Fruit fly (Drosophila melanogaster) whole organism, embryonic: ENCODE measurements around the gene CG7985.

Experiments used
- B-H2 ChIP-seq: fragments of 200-800 bp; sonication (Bioruptor generic); optimal IDR thresholded peaks from 2 replicates; lab custom pipeline; 2018; ENCODE audit warnings: missing biosample characterization, mild to moderate bottlenecking, missing genetic modification characterization
- CG10147 ChIP-seq: fragments of 200-800 bp; sonication (Bioruptor generic); optimal IDR thresholded peaks from 2 replicates; lab custom pipeline; 2019; ENCODE audit warnings: missing biosample characterization, mild to moderate bottlenecking, missing genetic modification characterization, moderate library complexity
- CG11723 ChIP-seq: fragments of 200-800 bp; sonication (Bioruptor generic); optimal IDR thresholded peaks from 2 replicates; lab custom pipeline; 2017; ENCODE audit warnings: missing biosample characterization, mild to moderate bottlenecking, missing genetic modification characterization
- CG13287 ChIP-seq: fragments of 200-800 bp; sonication (Bioruptor generic); IDR thresholded peaks from 2 replicates; pipeline ENCODE4 v1.3.6; 2022; ENCODE audit warnings: missing biosample characterization, missing genetic modification characterization; ENCODE audit not compliant: partially characterized antibody
- CG15601 ChIP-seq: fragments of 200-800 bp; sonication (Bioruptor generic); optimal IDR thresholded peaks from 3 replicates; lab custom pipeline; 2019; ENCODE audit warnings: missing biosample characterization, mild to moderate bottlenecking, missing genetic modification characterization, moderate library complexity
- CG1647 ChIP-seq: fragments of 200-800 bp; sonication (Bioruptor generic); optimal IDR thresholded peaks from 3 replicates; lab custom pipeline; 2016; ENCODE audit warnings: missing biosample characterization, missing genetic modification characterization
- CG17802 ChIP-seq: fragments of 200-800 bp; sonication (Bioruptor generic); optimal IDR thresholded peaks from 2 replicates; lab custom pipeline; 2018; ENCODE audit warnings: missing biosample characterization, mild to moderate bottlenecking, missing genetic modification characterization, moderate library complexity
- CG17912 ChIP-seq: fragments of 200-800 bp; sonication (Bioruptor generic); optimal IDR thresholded peaks from 2 replicates; lab custom pipeline; 2018; ENCODE audit warnings: missing biosample characterization, mild to moderate bottlenecking, missing genetic modification characterization
- CG18476 ChIP-seq: fragments of 200-800 bp; sonication (Bioruptor generic); optimal IDR thresholded peaks from 2 replicates; lab custom pipeline; 2016; ENCODE audit warnings: missing biosample characterization, mild to moderate bottlenecking, missing genetic modification characterization
- CG2199 ChIP-seq: fragments of 200-800 bp; sonication (Bioruptor generic); IDR thresholded peaks from 3 replicates; pipeline ENCODE4 v1.3.6; 2022; ENCODE audit warnings: missing biosample characterization, missing genetic modification characterization
- CG32772 ChIP-seq: fragments of 200-800 bp; sonication (Bioruptor generic); IDR thresholded peaks from 2 replicates; pipeline ENCODE4 v1.3.6; 2022; ENCODE audit warnings: missing biosample characterization, missing genetic modification characterization
- CG4282 ChIP-seq: fragments of 200-800 bp; sonication (Bioruptor generic); optimal IDR thresholded peaks from 2 replicates; lab custom pipeline; 2016; ENCODE audit warnings: missing biosample characterization, missing genetic modification characterization
- CG5180 ChIP-seq: fragments of 200-800 bp; sonication (Bioruptor generic); optimal IDR thresholded peaks from 3 replicates; lab custom pipeline; 2017; ENCODE audit warnings: missing biosample characterization, missing genetic modification characterization, mild to moderate bottlenecking, moderate library complexity, missing genetic modification reagents
- CG7271 ChIP-seq: fragments of 200-800 bp; sonication (Bioruptor generic); optimal IDR thresholded peaks from 2 replicates; lab custom pipeline; 2018; ENCODE audit warnings: missing biosample characterization, mild to moderate bottlenecking, missing genetic modification characterization, moderate library complexity
- CG7745 ChIP-seq: fragments of 200-800 bp; sonication (Bioruptor generic); optimal IDR thresholded peaks from 2 replicates; lab custom pipeline; 2018; ENCODE audit warnings: missing biosample characterization, mild to moderate bottlenecking, missing genetic modification characterization, moderate library complexity
- D ChIP-seq, 2 experiments: fragments of 200-800 bp in 1 of 2; fragments of >200 bp in 1 of 2; sonication (Bioruptor generic) in 1 of 2; optimal IDR thresholded peaks; 2 replicates in 1 of 2; 3 replicates in 1 of 2; lab custom pipeline; 2017; ENCODE audit warnings: mild to moderate bottlenecking in 1 of 2, missing biosample characterization in 1 of 2, missing genetic modification characterization in 1 of 2, missing genetic modification reagents in 1 of 2
- Dfd ChIP-seq, 2 experiments: fragments of >200 bp; optimal IDR thresholded peaks; 2 replicates each; lab custom pipeline; 2017; ENCODE audit warnings: missing biosample characterization in 2 of 2, missing genetic modification characterization in 2 of 2
- Dll ChIP-seq: fragments of 200-800 bp; sonication (Bioruptor generic); IDR thresholded peaks from 4 replicates; pipeline ENCODE4 v1.3.6; 2022; ENCODE audit warnings: missing biosample characterization, missing genetic modification characterization; ENCODE audit not compliant: partially characterized antibody
- ERR ChIP-seq: fragments of 200-800 bp; sonication (Bioruptor generic); optimal IDR thresholded peaks from 2 replicates; lab custom pipeline; 2016; ENCODE audit warnings: missing biosample characterization, missing genetic modification characterization
- Ets65A ChIP-seq: fragments of 200-800 bp; sonication (Bioruptor generic); peaks from one replicate; lab custom pipeline; 2016; ENCODE audit warnings: missing biosample characterization, missing genetic modification characterization
- HHEX ChIP-seq: fragments of 200-800 bp; sonication (Bioruptor generic); optimal IDR thresholded peaks from 3 replicates; lab custom pipeline; 2017; ENCODE audit warnings: missing biosample characterization, mild to moderate bottlenecking, missing genetic modification characterization, missing genetic modification reagents
- HLH3B ChIP-seq: fragments of 200-800 bp; sonication (Bioruptor generic); IDR thresholded peaks from 2 replicates; pipeline ENCODE4 v1.3.6; 2022; ENCODE audit warnings: missing biosample characterization, missing genetic modification characterization
- HLHmδ ChIP-seq: fragments of 200-800 bp; sonication (Bioruptor generic); optimal IDR thresholded peaks from 2 replicates; lab custom pipeline; 2018; ENCODE audit warnings: missing biosample characterization, mild to moderate bottlenecking, missing genetic modification characterization, moderate library complexity
- Nf-YA ChIP-seq: fragments of 200-800 bp; sonication (Bioruptor generic); IDR thresholded peaks from 2 replicates; pipeline ENCODE4 v1.3.6; 2022; ENCODE audit warnings: missing biosample characterization, missing genetic modification characterization
- Nf-YB ChIP-seq: fragments of 200-800 bp; sonication (Bioruptor generic); optimal IDR thresholded peaks from 3 replicates; lab custom pipeline; 2019; ENCODE audit warnings: missing biosample characterization, mild to moderate bottlenecking, missing genetic modification characterization, moderate library complexity
- Ravus ChIP-seq: fragments of 200-800 bp; sonication (Bioruptor generic); IDR thresholded peaks from 2 replicates; pipeline ENCODE4 v1.3.6; 2022; ENCODE audit warnings: missing biosample characterization, missing genetic modification characterization
- Scr ChIP-seq: fragments of 200-800 bp; sonication (Bioruptor generic); IDR thresholded peaks from 2 replicates; pipeline ENCODE4 v1.3.6; 2022; ENCODE audit warnings: missing biosample characterization, missing genetic modification characterization; ENCODE audit not compliant: partially characterized antibody
- bbx ChIP-seq: fragments of 200-800 bp; sonication (Bioruptor generic); IDR thresholded peaks from 2 replicates; pipeline ENCODE4 v1.3.6; 2022; ENCODE audit warnings: missing biosample characterization, missing genetic modification characterization; ENCODE audit not compliant: partially characterized antibody
- bcd ChIP-seq: fragments of 200-800 bp; sonication (Bioruptor generic); optimal IDR thresholded peaks from 2 replicates; lab custom pipeline; 2017; ENCODE audit warnings: missing biosample characterization, mild to moderate bottlenecking, missing genetic modification characterization
- cg ChIP-seq: fragments of 200-800 bp; sonication (Bioruptor generic); optimal IDR thresholded peaks from 3 replicates; lab custom pipeline; 2019; ENCODE audit warnings: missing biosample characterization, mild to moderate bottlenecking, missing genetic modification characterization, moderate library complexity
- chn ChIP-seq: fragments of 200-800 bp; sonication (Bioruptor generic); optimal IDR thresholded peaks from 2 replicates; lab custom pipeline; 2016; ENCODE audit warnings: missing biosample characterization, missing genetic modification characterization
- dimm ChIP-seq: fragments of 200-800 bp; sonication (Bioruptor generic); IDR thresholded peaks from 2 replicates; pipeline ENCODE4 v1.3.6; 2022; ENCODE audit warnings: missing biosample characterization, missing genetic modification characterization
- gcm ChIP-seq: fragments of 200-800 bp; sonication (Bioruptor generic); optimal IDR thresholded peaks from 2 replicates; lab custom pipeline; 2019; ENCODE audit warnings: missing biosample characterization, mild to moderate bottlenecking, missing genetic modification characterization, moderate library complexity
- gsb ChIP-seq: fragments of 200-800 bp; sonication (Bioruptor generic); IDR thresholded peaks from 2 replicates; pipeline ENCODE4 v1.3.6; 2022; ENCODE audit warnings: missing biosample characterization, missing genetic modification characterization
- ham ChIP-seq: fragments of 200-800 bp; sonication (Bioruptor generic); IDR thresholded peaks from 2 replicates; pipeline ENCODE4 v1.3.6; 2022; ENCODE audit warnings: missing biosample characterization, missing genetic modification characterization
- hbn ChIP-seq: fragments of 200-800 bp; sonication (Bioruptor generic); IDR thresholded peaks from 2 replicates; pipeline ENCODE4 v1.3.6; 2022; ENCODE audit warnings: missing biosample characterization, missing genetic modification characterization; ENCODE audit not compliant: partially characterized antibody
- insv ChIP-seq, 2 experiments: fragments of 200-800 bp; sonication (Bioruptor generic); optimal IDR thresholded peaks; 3 replicates each; lab custom pipeline; 2016 to 2018; ENCODE audit warnings: missing biosample characterization in 2 of 2, missing genetic modification characterization in 2 of 2
- nerfin-1 ChIP-seq: fragments of 200-800 bp; sonication (Bioruptor generic); optimal IDR thresholded peaks from 3 replicates; lab custom pipeline; 2019; ENCODE audit warnings: missing biosample characterization, mild to moderate bottlenecking, missing genetic modification characterization, moderate library complexity
- otp ChIP-seq: fragments of 200-800 bp; sonication (Bioruptor generic); IDR thresholded peaks from 3 replicates; pipeline ENCODE4, ENCODE4 v1.3.6; 2022; ENCODE audit warnings: missing biosample characterization, missing genetic modification characterization
- phol ChIP-seq: fragments of 200-800 bp; sonication (Bioruptor generic); optimal IDR thresholded peaks from 3 replicates; lab custom pipeline; 2018; ENCODE audit warnings: missing biosample characterization, mild to moderate bottlenecking, missing genetic modification characterization, moderate library complexity
- pros ChIP-seq: fragments of 200-800 bp; sonication (Bioruptor generic); optimal IDR thresholded peaks from 3 replicates; lab custom pipeline; 2019; ENCODE audit warnings: missing biosample characterization, mild to moderate bottlenecking, missing genetic modification characterization, moderate library complexity
- sens ChIP-seq: fragments of 200-800 bp; sonication (Bioruptor generic); peaks from one replicate; lab custom pipeline; 2016; ENCODE audit warnings: missing biosample characterization, missing genetic modification characterization
- tll ChIP-seq, 2 experiments: fragments of 200-800 bp in 1 of 2; fragments of >200 bp in 1 of 2; sonication (Bioruptor generic) in 1 of 2; optimal IDR thresholded peaks; 2 replicates each; lab custom pipeline; 2017 to 2019; ENCODE audit warnings: missing biosample characterization in 2 of 2, missing genetic modification characterization in 2 of 2, mild to moderate bottlenecking in 1 of 2, moderate library complexity in 1 of 2
- tna ChIP-seq: fragments of 200-800 bp; sonication (Bioruptor generic); IDR thresholded peaks from 2 replicates; pipeline ENCODE4 v1.3.6; 2022; ENCODE audit warnings: missing biosample characterization, missing genetic modification characterization; ENCODE audit not compliant: partially characterized antibody
- zen2 ChIP-seq: fragments of 200-800 bp; sonication (Bioruptor generic); IDR thresholded peaks from 3 replicates; pipeline ENCODE4 v1.3.6; 2022; ENCODE audit warnings: missing biosample characterization, missing genetic modification characterization; ENCODE audit not compliant: partially characterized antibody

The CG7985 gene

DNA sequence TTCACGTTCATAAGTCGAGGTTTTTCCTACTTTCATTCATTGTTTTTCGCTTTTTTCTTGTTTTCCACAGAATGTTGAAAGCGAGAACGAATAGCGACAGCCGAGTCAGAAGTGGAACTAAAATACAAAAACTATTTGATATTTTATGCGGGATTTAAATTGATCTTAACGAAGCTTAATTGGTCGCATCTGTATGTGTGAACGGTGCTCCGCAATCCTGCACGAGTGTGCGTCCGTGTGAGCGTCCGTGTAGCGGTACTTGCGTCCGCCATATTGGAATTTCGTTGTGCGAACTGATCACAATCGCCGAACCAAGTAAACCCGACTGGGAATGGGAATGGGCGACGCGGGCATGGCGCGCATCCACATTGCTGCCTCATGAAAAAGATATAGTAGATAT, 32.5 kb downstream of the CG7985 start:
- TF ChIP-seq HHEX (GFP tag; lab: Kevin White, UChicago) (no peak), CG17802 (tag; lab: Kevin White, UChicago) (peak; percentile 92), gcm (GFP tag; lab: Kevin White, UChicago) (peak; percentile 48), sens (GFP tag; lab: Kevin White, UChicago) (peak; percentile 16), Ravus (GFP tag; lab: Robert Waterston, UW) (no peak), bcd (GFP tag; lab: Kevin White, UChicago) (no peak), hbn (GFP tag; lab: Robert Waterston, UW) (no peak), phol (tag; lab: Kevin White, UChicago) (peak; percentile 70), gsb (GFP tag; lab: Robert Waterston, UW) (no peak), cg (GFP tag; lab: Kevin White, UChicago) (peak; percentile 22)

dm6 chr3R:18234699-18235257, 35.1 kb downstream of the CG7985 start:
- TF ChIP-seq pros (peak; percentile 81), tll (GFP tag; optimal IDR thresholded peaks at IDR 0.05; lab: Kevin White, UChicago) (peak in 1 of 2 experiments; percentile 29), CG18476 (GFP tag; lab: Kevin White, UChicago) (no peak), D (optimal IDR thresholded peaks at IDR 0.05; lab: Kevin White, UChicago) (peak; percentile 46), D (GFP tag; optimal IDR thresholded peaks at IDR 0.05; lab: Kevin White, UChicago) (no peak), CG5180 (GFP tag; lab: Kevin White, UChicago) (peak; percentile 86), tna (no peak), gcm (GFP tag; lab: Kevin White, UChicago) (peak; percentile 72), HLHmδ (peak; percentile 11), CG7745 (tag; lab: Kevin White, UChicago) (no peak), nerfin-1 (tag; lab: Kevin White, UChicago) (peak; percentile 97), CG10147 (GFP tag; lab: Kevin White, UChicago) (no peak), ham (GFP tag; lab: Robert Waterston, UW) (no peak), insv (GFP tag; optimal IDR thresholded peaks at IDR 0.05; lab: Kevin White, UChicago) (peak in 1 of 2 experiments; percentile 84), Ets65A (GFP tag; lab: Kevin White, UChicago) (peak; percentile 66), Dfd (GFP tag; optimal IDR thresholded peaks at IDR 0.05; lab: Kevin White, UChicago) (no peak)

DNA sequence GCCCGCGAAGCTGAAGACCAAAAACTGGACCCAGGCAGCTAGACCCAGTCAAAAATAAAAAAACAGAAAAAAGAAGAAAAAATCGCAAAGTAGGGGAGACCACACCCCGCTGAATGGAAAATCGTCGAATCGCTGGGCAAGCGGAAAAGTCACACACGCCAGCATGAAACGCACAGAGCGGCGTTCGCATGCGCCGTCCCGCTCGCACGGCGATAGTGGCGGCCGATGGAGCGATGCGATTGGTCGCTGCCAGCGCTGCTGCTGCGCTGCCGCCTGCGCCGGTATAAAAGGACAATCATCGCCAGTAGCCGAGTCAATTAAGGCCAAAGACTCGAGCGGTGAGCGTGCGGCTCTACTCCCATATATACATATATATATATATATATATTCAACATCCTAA, 36.2 kb downstream of the CG7985 start, which contains the start of gene repo:
Gene repo, plus strand, starts transcription at position 314 of the 400 bp plus-strand sequence.
- TF ChIP-seq CG17912 (GFP tag; lab: Kevin White, UChicago) (no peak), CG7271 (tag; lab: Kevin White, UChicago) (no peak), gcm (GFP tag; lab: Kevin White, UChicago) (peak; percentile 93), CG10147 (GFP tag; lab: Kevin White, UChicago) (no peak), CG32772 (GFP tag; lab: Robert Waterston, UW) (peak; percentile 36; the same call in 1 of the 2 replicates), bbx (GFP tag; lab: Robert Waterston, UW) (peak; percentile 27; the same call in 1 of the 2 replicates), Scr (GFP tag; lab: Robert Waterston, UW) (0 out of 2 replicates have a peak, but pooled peaks have one; percentile 23), CG4282 (GFP tag; lab: Kevin White, UChicago) (no peak), HLH3B (no peak), CG1647 (GFP tag; lab: Kevin White, UChicago) (no peak), Dll (0 out of 4 replicates have a peak, but pooled peaks have one; percentile 40), CG11723 (no peak), CG5180 (GFP tag; lab: Kevin White, UChicago) (peak; percentile 12), ERR (GFP tag; lab: Kevin White, UChicago) (no peak), chn (no peak), Nf-YA (GFP tag; lab: Robert Waterston, UW) (peak; percentile 89), CG15601 (tag; lab: Kevin White, UChicago) (peak; percentile 3), CG13287 (GFP tag; lab: Robert Waterston, UW) (no peak), dimm (GFP tag; lab: Robert Waterston, UW) (no peak), CG2199 (0 out of 3 replicates have a peak, but pooled peaks have one; percentile 53), Nf-YB (GFP tag; lab: Kevin White, UChicago) (peak; percentile 99), zen2 (no peak), otp (GFP tag; lab: Robert Waterston, UW) (0 out of 3 replicates have a peak, but pooled peaks have one; percentile 25), B-H2 (GFP tag; lab: Kevin White, UChicago) (no peak)
